Fruit fly (Drosophila melanogaster) whole organism, prepupa: Measurements from ENCODE around the gene NLaz.

Source experiments
- Blimp-1 ChIP-seq: fragments of 200-800 bp; sonication (Bioruptor generic); optimal IDR thresholded peaks from 3 replicates; lab custom pipeline; 2017; ENCODE audit warnings: missing biosample characterization, missing genetic modification characterization, mild to moderate bottlenecking, moderate library complexity, missing genetic modification reagents
- CG10669 ChIP-seq: fragments of 200-800 bp; sonication (Bioruptor generic); optimal IDR thresholded peaks from 3 replicates; lab custom pipeline; 2018; ENCODE audit warnings: missing biosample characterization, mild to moderate bottlenecking, missing genetic modification characterization, moderate library complexity
- CG11294 ChIP-seq: fragments of 200-800 bp; sonication (Bioruptor generic); IDR thresholded peaks from 2 replicates; pipeline ENCODE4 v1.3.6; 2022; ENCODE audit warnings: missing biosample characterization, missing genetic modification characterization
- CG11762 ChIP-seq: fragments of 200-800 bp; sonication (Bioruptor generic); optimal IDR thresholded peaks from 3 replicates; lab custom pipeline; 2016; ENCODE audit warnings: missing biosample characterization, missing genetic modification characterization; ENCODE audit not compliant: insufficient read depth
- CG15336 ChIP-seq: fragments of 200-800 bp; sonication (Bioruptor generic); IDR thresholded peaks from 2 replicates; pipeline ENCODE4 v1.3.6; 2022; ENCODE audit warnings: missing biosample characterization, missing genetic modification characterization
- CG1621 ChIP-seq: fragments of 200-800 bp; sonication (Bioruptor generic); optimal IDR thresholded peaks from 3 replicates; lab custom pipeline; 2018; ENCODE audit warnings: missing biosample characterization, mild to moderate bottlenecking, missing genetic modification characterization
- CG32006 ChIP-seq: fragments of 200-800 bp; sonication (Bioruptor generic); optimal IDR thresholded peaks from 3 replicates; lab custom pipeline; 2017; ENCODE audit warnings: missing biosample characterization, mild to moderate bottlenecking, missing genetic modification characterization
- CG34406 ChIP-seq: fragments of 200-800 bp; sonication (Bioruptor generic); optimal IDR thresholded peaks from 3 replicates; lab custom pipeline; 2016; ENCODE audit warnings: missing biosample characterization, missing genetic modification characterization
- CG3919 ChIP-seq: fragments of 200-800 bp; sonication (Bioruptor generic); optimal IDR thresholded peaks from 3 replicates; lab custom pipeline; 2016; ENCODE audit warnings: missing biosample characterization, missing genetic modification characterization
- CG6163 ChIP-seq: fragments of 200-800 bp; sonication (Bioruptor generic); IDR thresholded peaks from 3 replicates; pipeline ENCODE4 v1.3.6; 2022; ENCODE audit warnings: missing biosample characterization, missing genetic modification characterization
- CG6276 ChIP-seq: fragments of 200-800 bp; sonication (Bioruptor generic); optimal IDR thresholded peaks from 2 replicates; lab custom pipeline; 2017; ENCODE audit warnings: missing biosample characterization, mild to moderate bottlenecking, missing genetic modification characterization
- CG6792 ChIP-seq: fragments of 200-800 bp; sonication (Bioruptor generic); optimal IDR thresholded peaks from 3 replicates; lab custom pipeline; 2016; ENCODE audit warnings: missing biosample characterization, missing genetic modification characterization
- CG6808 ChIP-seq: fragments of 200-800 bp; sonication (Bioruptor generic); optimal IDR thresholded peaks from 3 replicates; lab custom pipeline; 2017; ENCODE audit warnings: missing biosample characterization, missing genetic modification characterization, mild to moderate bottlenecking, moderate library complexity, missing genetic modification reagents
- CG6854 ChIP-seq: fragments of 200-800 bp; sonication (Bioruptor generic); optimal IDR thresholded peaks from 2 replicates; lab custom pipeline; 2017; ENCODE audit warnings: missing biosample characterization, mild to moderate bottlenecking, missing genetic modification characterization
- CG8119 ChIP-seq: fragments of 200-800 bp; sonication (Bioruptor generic); IDR thresholded peaks from 3 replicates; pipeline ENCODE4 v1.3.6; 2022; ENCODE audit warnings: missing biosample characterization, missing genetic modification characterization
- CG8319 ChIP-seq: fragments of 200-800 bp; sonication (Bioruptor generic); optimal IDR thresholded peaks from 3 replicates; lab custom pipeline; 2016; ENCODE audit warnings: missing biosample characterization, missing genetic modification characterization
- CG9139 ChIP-seq: fragments of 200-800 bp; sonication (Bioruptor generic); optimal IDR thresholded peaks from 3 replicates; lab custom pipeline; 2017; ENCODE audit warnings: missing biosample characterization, mild to moderate bottlenecking, missing genetic modification characterization
- Eip75B ChIP-seq: fragments of 200-800 bp; sonication (Bioruptor generic); optimal IDR thresholded peaks from 3 replicates; lab custom pipeline; 2016; ENCODE audit warnings: missing biosample characterization, missing genetic modification characterization
- Eip78C ChIP-seq: fragments of 200-800 bp; sonication (Bioruptor generic); peaks from one replicate; lab custom pipeline; 2016; ENCODE audit warnings: missing biosample characterization, missing genetic modification characterization
- Eip93F ChIP-seq: fragments of 200-800 bp; sonication (Bioruptor generic); optimal IDR thresholded peaks from 2 replicates; lab custom pipeline; 2016; ENCODE audit warnings: missing biosample characterization, mild to moderate bottlenecking, missing genetic modification characterization
- Ets96B ChIP-seq: fragments of 200-800 bp; optimal IDR thresholded peaks from 2 replicates; lab custom pipeline; 2019; ENCODE audit warnings: missing biosample characterization, mild to moderate bottlenecking, missing genetic modification characterization, moderate library complexity
- Hr38 ChIP-seq: sonication (Bioruptor generic); optimal IDR thresholded peaks from 2 replicates; lab custom pipeline; 2016; ENCODE audit warnings: missing biosample characterization, missing genetic modification characterization
- Lpt ChIP-seq: fragments of 200-800 bp; sonication (Bioruptor generic); optimal IDR thresholded peaks from 3 replicates; lab custom pipeline; 2016; ENCODE audit warnings: missing biosample characterization, missing genetic modification characterization
- Met ChIP-seq: fragments of 200-800 bp; sonication (Bioruptor generic); optimal IDR thresholded peaks from 3 replicates; lab custom pipeline; 2016; ENCODE audit warnings: missing biosample characterization, missing genetic modification characterization
- Sox102F ChIP-seq: fragments of 200-800 bp; sonication (Bioruptor generic); optimal IDR thresholded peaks from 2 replicates; lab custom pipeline; 2016; ENCODE audit warnings: missing biosample characterization, mild to moderate bottlenecking, missing genetic modification characterization
- Sox14 ChIP-seq: fragments of 200-800 bp; sonication (Bioruptor generic); optimal IDR thresholded peaks from 3 replicates; lab custom pipeline; 2016; ENCODE audit warnings: missing biosample characterization, missing genetic modification characterization
- acj6 ChIP-seq: fragments of 200-800 bp; sonication (Bioruptor generic); optimal IDR thresholded peaks from 3 replicates; lab custom pipeline; 2016; ENCODE audit warnings: missing biosample characterization, missing genetic modification characterization
- dac ChIP-seq: fragments of 200-800 bp; sonication (Bioruptor generic); optimal IDR thresholded peaks from 2 replicates; lab custom pipeline; 2017; ENCODE audit warnings: missing biosample characterization, mild to moderate bottlenecking, missing genetic modification characterization
- esn ChIP-seq: fragments of 200-800 bp; sonication (Bioruptor generic); optimal IDR thresholded peaks from 2 replicates; lab custom pipeline; 2016; ENCODE audit warnings: missing biosample characterization, mild to moderate bottlenecking, missing genetic modification characterization, moderate library complexity
- fkh ChIP-seq: fragments of 200-800 bp; sonication (Bioruptor generic); optimal IDR thresholded peaks from 3 replicates; lab custom pipeline; 2017; ENCODE audit warnings: missing biosample characterization, mild to moderate bottlenecking, missing genetic modification characterization, moderate library complexity
- pdm3 ChIP-seq: fragments of 200-800 bp; sonication (Bioruptor generic); optimal IDR thresholded peaks from 3 replicates; lab custom pipeline; 2016; ENCODE audit warnings: missing biosample characterization, missing genetic modification characterization
- salr ChIP-seq, 2 experiments: fragments of 200-800 bp; sonication (Bioruptor generic); optimal IDR thresholded peaks; 3 replicates each; lab custom pipeline; 2016 to 2018; ENCODE audit warnings: missing biosample characterization in 2 of 2, missing genetic modification characterization in 2 of 2, mild to moderate bottlenecking in 1 of 2
- spab ChIP-seq: fragments of 200-800 bp; sonication (Bioruptor generic); optimal IDR thresholded peaks from 2 replicates; lab custom pipeline; 2017; ENCODE audit warnings: missing biosample characterization, mild to moderate bottlenecking, missing genetic modification characterization, missing genetic modification reagents
- ss ChIP-seq, 2 experiments: fragments of 200-800 bp; sonication (Bioruptor generic); optimal IDR thresholded peaks; 2 replicates in 1 of 2; 3 replicates in 1 of 2; lab custom pipeline; 2017 to 2018; ENCODE audit warnings: mild to moderate bottlenecking in 2 of 2, missing biosample characterization in 2 of 2, missing genetic modification characterization in 2 of 2, moderate library complexity in 1 of 2
- svp ChIP-seq: fragments of 200-800 bp; sonication (Bioruptor generic); peaks from one replicate; lab custom pipeline; 2016; ENCODE audit warnings: missing biosample characterization, missing genetic modification characterization
- topi ChIP-seq: fragments of 200-800 bp; sonication (Bioruptor generic); optimal IDR thresholded peaks from 3 replicates; lab custom pipeline; 2016; ENCODE audit warnings: missing biosample characterization, missing genetic modification characterization

The NLaz gene

dm6 chr2L:1312321-1312720 is 49.3 kb downstream of the NLaz start (continued):
- TF ChIP-seq esn (peak; percentile 59), topi (GFP tag; lab: Kevin White, UChicago) (peak; percentile 41), CG6808 (GFP tag; lab: Kevin White, UChicago) (peak; percentile 35), CG34406 (GFP tag; lab: Kevin White, UChicago) (peak; percentile 16), Met (GFP tag; lab: Kevin White, UChicago) (peak; percentile 40), CG32006 (GFP tag; lab: Kevin White, UChicago) (peak; percentile 35), Eip75B (peak; percentile 40), Sox14 (GFP tag; lab: Kevin White, UChicago) (peak; percentile 32), CG8119 (GFP tag; lab: Robert Waterston, UW) (peak; percentile 42; the same call in 1 of the 3 replicates), Lpt (GFP tag; lab: Kevin White, UChicago) (no peak), Eip93F (GFP tag; lab: Kevin White, UChicago) (no peak), pdm3 (GFP tag; lab: Kevin White, UChicago) (peak; percentile 36), CG6792 (peak; percentile 19), CG10669 (GFP tag; lab: Kevin White, UChicago) (peak; percentile 53), CG6276 (GFP tag; lab: Kevin White, UChicago) (no peak), acj6 (GFP tag; lab: Kevin White, UChicago) (peak; percentile 25), CG6854 (GFP tag; lab: Kevin White, UChicago) (no peak), Blimp-1 (GFP tag; lab: Kevin White, UChicago) (no peak), CG3919 (GFP tag; lab: Kevin White, UChicago) (peak; percentile 35), CG11294 (no peak), fkh (GFP tag; lab: Kevin White, UChicago) (no peak), CG15336 (GFP tag; lab: Robert Waterston, UW) (0 out of 2 replicates have a peak, but pooled peaks have one; percentile 34), Sox102F (GFP tag; lab: Kevin White, UChicago) (peak; percentile 40), CG9139 (no peak), Eip78C (peak; percentile 76), salr (GFP tag; optimal IDR thresholded peaks at IDR 0.05; lab: Kevin White, UChicago) (no peak), Ets96B (peak; percentile 62), svp (GFP tag; lab: Kevin White, UChicago) (peak; percentile 64), spab (GFP tag; lab: Kevin White, UChicago) (peak; percentile 21), ss (GFP tag; optimal IDR thresholded peaks at IDR 0.05; lab: Kevin White, UChicago) (peak in 1 of 2 experiments; percentile 47), CG6163 (GFP tag; lab: Robert Waterston, UW) (peak; percentile 65), dac (no peak), CG1621 (tag; lab: Kevin White, UChicago) (peak; percentile 27), CG8319 (GFP tag; lab: Kevin White, UChicago) (no peak), CG11762 (GFP tag; lab: Kevin White, UChicago) (no peak), Hr38 (GFP tag; lab: Kevin White, UChicago) (no peak)
